Fruit fly (Drosophila melanogaster) whole organism, embryonic: ENCODE measurements around the gene nAChRalpha3.

ENCODE experiments used
- Bteb2 ChIP-seq: fragments of 200-800 bp; sonication (Bioruptor generic); optimal IDR thresholded peaks from 2 replicates; lab custom pipeline; 2016; ENCODE audit warnings: missing biosample characterization, missing genetic modification characterization
- CG1024 ChIP-seq: fragments of 200-800 bp; sonication (Bioruptor generic); IDR thresholded peaks from 2 replicates; pipeline ENCODE4 v1.3.6; 2022; ENCODE audit warnings: missing biosample characterization, missing genetic modification characterization
- CG10267 ChIP-seq: fragments of 200-800 bp; sonication (Bioruptor generic); optimal IDR thresholded peaks from 2 replicates; lab custom pipeline; 2018; ENCODE audit warnings: missing biosample characterization, mild to moderate bottlenecking, missing genetic modification characterization, moderate library complexity
- CG10274 ChIP-seq: fragments of 200-800 bp; sonication (Bioruptor generic); optimal IDR thresholded peaks from 3 replicates; lab custom pipeline; 2017; ENCODE audit warnings: missing biosample characterization, mild to moderate bottlenecking, missing genetic modification characterization
- CG10366 ChIP-seq: fragments of 200-800 bp; sonication (Bioruptor generic); IDR thresholded peaks from 2 replicates; pipeline ENCODE4 v1.3.6; 2022; ENCODE audit warnings: missing biosample characterization, missing genetic modification characterization
- CG10431 ChIP-seq: fragments of 200-800 bp; sonication (Bioruptor generic); optimal IDR thresholded peaks from 3 replicates; lab custom pipeline; 2018; ENCODE audit warnings: missing biosample characterization, mild to moderate bottlenecking, missing genetic modification characterization
- CG10654 ChIP-seq: fragments of 200-800 bp; sonication (Bioruptor generic); optimal IDR thresholded peaks from 2 replicates; lab custom pipeline; 2016; ENCODE audit warnings: missing biosample characterization, missing genetic modification characterization
- CG11093 ChIP-seq: fragments of 200-800 bp; sonication (Bioruptor generic); IDR thresholded peaks from 3 replicates; pipeline ENCODE4 v1.3.6; 2022; ENCODE audit warnings: missing biosample characterization, missing genetic modification characterization
- CG12104 ChIP-seq: fragments of 200-800 bp; sonication (Bioruptor generic); optimal IDR thresholded peaks from 3 replicates; lab custom pipeline; 2016; ENCODE audit warnings: missing biosample characterization, missing genetic modification characterization
- CG12219 ChIP-seq: fragments of 200-800 bp; sonication (Bioruptor generic); optimal IDR thresholded peaks from 3 replicates; lab custom pipeline; 2018; ENCODE audit warnings: missing biosample characterization, mild to moderate bottlenecking, missing genetic modification characterization
- CG13775 ChIP-seq: fragments of 200-800 bp; sonication (Bioruptor generic); optimal IDR thresholded peaks from 3 replicates; lab custom pipeline; 2017; ENCODE audit warnings: missing biosample characterization, mild to moderate bottlenecking, missing genetic modification characterization
- CG14050 ChIP-seq: fragments of 200-800 bp; sonication (Bioruptor generic); IDR thresholded peaks from 3 replicates; pipeline ENCODE4 v1.3.6; 2022; ENCODE audit warnings: missing biosample characterization, missing genetic modification characterization
- CG14860 ChIP-seq: fragments of 200-800 bp; sonication (Bioruptor generic); IDR thresholded peaks from 3 replicates; pipeline ENCODE4 v1.3.6; 2022; ENCODE audit warnings: missing biosample characterization, missing genetic modification characterization; ENCODE audit not compliant: partially characterized antibody
- CG15073 ChIP-seq: fragments of 200-800 bp; sonication (Bioruptor generic); optimal IDR thresholded peaks from 2 replicates; lab custom pipeline; 2016; ENCODE audit warnings: missing biosample characterization, missing genetic modification characterization
- CG1603 ChIP-seq: fragments of 200-800 bp; sonication (Bioruptor generic); optimal IDR thresholded peaks from 2 replicates; lab custom pipeline; 2019; ENCODE audit warnings: missing biosample characterization, mild to moderate bottlenecking, missing genetic modification characterization, moderate library complexity
- CG1647 ChIP-seq: fragments of 200-800 bp; sonication (Bioruptor generic); optimal IDR thresholded peaks from 3 replicates; lab custom pipeline; 2016; ENCODE audit warnings: missing biosample characterization, missing genetic modification characterization
- CG17361 ChIP-seq: fragments of 200-800 bp; sonication (Bioruptor generic); IDR thresholded peaks from 3 replicates; pipeline ENCODE4 v1.3.6; 2022; ENCODE audit warnings: missing biosample characterization, missing genetic modification characterization
- CG17385 ChIP-seq: fragments of 200-800 bp; sonication (Bioruptor generic); optimal IDR thresholded peaks from 3 replicates; lab custom pipeline; 2018; ENCODE audit warnings: missing biosample characterization, mild to moderate bottlenecking, missing genetic modification characterization
- CG18619 ChIP-seq: fragments of 200-800 bp; sonication (Bioruptor generic); optimal IDR thresholded peaks from 3 replicates; lab custom pipeline; 2017; ENCODE audit warnings: missing biosample characterization, mild to moderate bottlenecking, missing genetic modification characterization
- CG2120 ChIP-seq: fragments of 200-800 bp; sonication (Bioruptor generic); optimal IDR thresholded peaks from 3 replicates; lab custom pipeline; 2016; ENCODE audit warnings: missing biosample characterization, missing genetic modification characterization
- CG2889 ChIP-seq: fragments of 200-800 bp; sonication (Bioruptor generic); IDR thresholded peaks from 3 replicates; pipeline ENCODE4 v1.3.6; 2022; ENCODE audit warnings: missing biosample characterization, missing genetic modification characterization
- CG33213 ChIP-seq: fragments of 200-800 bp; sonication (Bioruptor generic); optimal IDR thresholded peaks from 3 replicates; lab custom pipeline; 2016; ENCODE audit warnings: missing biosample characterization, missing genetic modification characterization
- CG4617 ChIP-seq: fragments of 200-800 bp; sonication (Bioruptor generic); optimal IDR thresholded peaks from 3 replicates; lab custom pipeline; 2016; ENCODE audit warnings: missing biosample characterization, missing genetic modification characterization, borderline replicate concordance
- CG7839 ChIP-seq: fragments of 200-800 bp; sonication (Bioruptor generic); optimal IDR thresholded peaks from 3 replicates; lab custom pipeline; 2018; ENCODE audit warnings: missing biosample characterization, mild to moderate bottlenecking, missing genetic modification characterization, moderate library complexity
- CG7987 ChIP-seq: fragments of 200-800 bp; sonication (Bioruptor generic); optimal IDR thresholded peaks from 2 replicates; lab custom pipeline; 2018; ENCODE audit warnings: missing biosample characterization, mild to moderate bottlenecking, missing genetic modification characterization, moderate library complexity
- CG8388 ChIP-seq: fragments of 200-800 bp; sonication (Bioruptor generic); optimal IDR thresholded peaks from 2 replicates; lab custom pipeline; 2019; ENCODE audit warnings: missing biosample characterization, mild to moderate bottlenecking, missing genetic modification characterization, moderate library complexity
- CG8478 ChIP-seq: fragments of >200 bp; optimal IDR thresholded peaks from 2 replicates; lab custom pipeline; 2018
- CG9932 ChIP-seq: fragments of 200-800 bp; sonication (Bioruptor generic); IDR thresholded peaks from 2 replicates; pipeline ENCODE4 v1.3.6; 2022; ENCODE audit warnings: missing biosample characterization, missing genetic modification characterization
- Chrac-16 ChIP-seq: fragments of 200-800 bp; sonication (Bioruptor generic); optimal IDR thresholded peaks from 3 replicates; lab custom pipeline; 2016; ENCODE audit warnings: missing biosample characterization, missing genetic modification characterization
- Dll ChIP-seq: fragments of 200-800 bp; sonication (Bioruptor generic); IDR thresholded peaks from 4 replicates; pipeline ENCODE4 v1.3.6; 2022; ENCODE audit warnings: missing biosample characterization, missing genetic modification characterization; ENCODE audit not compliant: partially characterized antibody
- Gsc ChIP-seq: fragments of 200-800 bp; sonication (Bioruptor generic); IDR thresholded peaks from 2 replicates; pipeline ENCODE4 v1.3.6; 2022; ENCODE audit warnings: missing biosample characterization, missing genetic modification characterization
- HLH3B ChIP-seq: fragments of 200-800 bp; sonication (Bioruptor generic); IDR thresholded peaks from 2 replicates; pipeline ENCODE4 v1.3.6; 2022; ENCODE audit warnings: missing biosample characterization, missing genetic modification characterization
- Hmx ChIP-seq: fragments of 200-800 bp; sonication (Bioruptor generic); optimal IDR thresholded peaks from 2 replicates; lab custom pipeline; 2016; ENCODE audit warnings: missing biosample characterization, missing genetic modification characterization
- Meics ChIP-seq: fragments of 200-800 bp; sonication (Bioruptor generic); optimal IDR thresholded peaks from 2 replicates; lab custom pipeline; 2017; ENCODE audit warnings: missing biosample characterization, mild to moderate bottlenecking, missing genetic modification characterization
- Mrtf ChIP-seq: fragments of 200-800 bp; sonication (Bioruptor generic); IDR thresholded peaks from 3 replicates; pipeline ENCODE4 v1.3.6; 2022; ENCODE audit warnings: missing biosample characterization, missing genetic modification characterization
- Opbp ChIP-seq: fragments of 200-800 bp; sonication (Bioruptor generic); IDR thresholded peaks from 3 replicates; pipeline ENCODE4 v1.3.6; 2022; ENCODE audit warnings: missing biosample characterization, missing genetic modification characterization; ENCODE audit not compliant: partially characterized antibody
- Pdp1 ChIP-seq, 2 experiments: fragments of 200-800 bp; sonication (Bioruptor generic); optimal IDR thresholded peaks; 3 replicates each; lab custom pipeline; 2016; ENCODE audit warnings: missing biosample characterization in 2 of 2, missing genetic modification characterization in 2 of 2, mild to moderate bottlenecking in 1 of 2, moderate library complexity in 1 of 2
- YL-1 ChIP-seq: fragments of 200-800 bp; sonication (Bioruptor generic); optimal IDR thresholded peaks from 3 replicates; lab custom pipeline; 2017; ENCODE audit warnings: missing biosample characterization, mild to moderate bottlenecking, missing genetic modification characterization
- cad ChIP-seq: fragments of >200 bp; optimal IDR thresholded peaks from 2 replicates; lab custom pipeline; 2017; ENCODE audit warnings: missing biosample characterization, missing genetic modification characterization
- gfzf ChIP-seq: fragments of 200-800 bp; sonication (Bioruptor generic); optimal IDR thresholded peaks from 2 replicates; lab custom pipeline; 2016; ENCODE audit warnings: missing biosample characterization, mild to moderate bottlenecking, missing genetic modification characterization, moderate library complexity
- hkb ChIP-seq, 2 experiments: fragments of 200-800 bp in 1 of 2; fragments of >200 bp in 1 of 2; sonication (Bioruptor generic) in 1 of 2; IDR thresholded peaks in 1 of 2; optimal IDR thresholded peaks in 1 of 2; 2 replicates each; pipeline versions ENCODE4 v1.3.6 to Lab custom; 2017 to 2022; ENCODE audit warnings: missing biosample characterization in 1 of 2, missing genetic modification characterization in 1 of 2
- otp ChIP-seq: fragments of 200-800 bp; sonication (Bioruptor generic); IDR thresholded peaks from 3 replicates; pipeline ENCODE4, ENCODE4 v1.3.6; 2022; ENCODE audit warnings: missing biosample characterization, missing genetic modification characterization
- pho ChIP-seq: fragments of 200-800 bp; sonication (Bioruptor generic); optimal IDR thresholded peaks from 2 replicates; lab custom pipeline; 2016; ENCODE audit warnings: missing biosample characterization, missing genetic modification characterization
- pnt ChIP-seq: fragments of 200-800 bp; sonication (Bioruptor generic); optimal IDR thresholded peaks from 3 replicates; lab custom pipeline; 2016; ENCODE audit warnings: missing biosample characterization, missing genetic modification characterization
- row ChIP-seq: fragments of 200-800 bp; sonication (Bioruptor generic); IDR thresholded peaks from 3 replicates; pipeline ENCODE4 v1.3.6; 2022; ENCODE audit warnings: missing biosample characterization, missing genetic modification characterization
- slbo ChIP-seq: fragments of 200-800 bp; sonication (Bioruptor generic); IDR thresholded peaks from 2 replicates; pipeline ENCODE4 v1.3.6; 2022; ENCODE audit warnings: missing biosample characterization, missing genetic modification characterization
- sqz ChIP-seq: fragments of 200-800 bp; sonication (Bioruptor generic); optimal IDR thresholded peaks from 3 replicates; lab custom pipeline; 2018; ENCODE audit warnings: missing biosample characterization, mild to moderate bottlenecking, missing genetic modification characterization
- vfl ChIP-seq: fragments of 200-800 bp; sonication (Bioruptor generic); optimal IDR thresholded peaks from 2 replicates; lab custom pipeline; 2016; ENCODE audit warnings: missing biosample characterization, missing genetic modification characterization
- wor ChIP-seq: fragments of 200-800 bp; sonication (Bioruptor generic); IDR thresholded peaks from 2 replicates; pipeline ENCODE4 v1.3.6; 2022; ENCODE audit warnings: missing biosample characterization, missing genetic modification characterization
- z ChIP-seq: fragments of 200-800 bp; sonication (Bioruptor generic); IDR thresholded peaks from 3 replicates; pipeline ENCODE4 v1.3.6; 2022; ENCODE audit warnings: missing biosample characterization, missing genetic modification characterization
- zen2 ChIP-seq: fragments of 200-800 bp; sonication (Bioruptor generic); IDR thresholded peaks from 3 replicates; pipeline ENCODE4 v1.3.6; 2022; ENCODE audit warnings: missing biosample characterization, missing genetic modification characterization; ENCODE audit not compliant: partially characterized antibody

The nAChRalpha3 gene

DNA sequence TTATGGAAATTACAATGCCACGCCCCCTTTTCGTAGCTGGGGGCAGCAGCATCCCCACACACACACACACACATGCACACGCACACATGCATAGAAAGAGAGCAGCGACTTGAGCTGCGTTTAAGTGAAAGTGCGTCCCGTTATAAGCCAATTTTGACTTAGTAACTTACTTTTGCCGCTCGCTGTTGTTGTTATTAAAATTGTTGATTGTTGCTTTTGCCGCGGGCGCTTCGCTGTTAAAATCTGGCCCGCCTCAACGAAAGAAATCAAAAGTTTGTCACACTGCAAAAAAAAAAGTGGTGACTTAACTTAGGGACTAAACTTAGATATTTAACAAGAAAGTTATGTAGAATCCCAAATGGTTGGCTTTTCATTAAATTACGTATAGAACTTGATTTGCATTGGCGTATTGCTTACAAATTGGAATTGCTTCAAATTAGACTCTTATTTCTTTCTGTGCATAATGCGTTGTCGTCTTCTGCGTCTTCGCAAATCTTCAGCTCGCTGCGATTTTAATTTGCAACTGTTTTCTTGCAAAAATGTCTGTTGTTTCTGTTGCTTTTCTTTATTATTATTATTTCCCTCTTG, 112.1 kb downstream of the nAChRalpha3 start (continued):
- no peak for TF ChIP-seq CG7987
- no peak for TF ChIP-seq pho (GFP tag; lab: Kevin White, UChicago)
- TF ChIP-seq CG10654 = no peak
- TF ChIP-seq z (GFP tag; lab: Robert Waterston, UW) = no peak
- no peak for TF ChIP-seq otp
- peak; percentile 31; the same call in 1 of the 3 replicates for TF ChIP-seq row
- no peak for TF ChIP-seq gfzf (GFP tag; lab: Kevin White, UChicago)
- TF ChIP-seq hkb (optimal IDR thresholded peaks at IDR 0.05; lab: Kevin White, UChicago) = no peak
- TF ChIP-seq hkb (GFP tag; IDR thresholded peaks at IDR 0.05; lab: Robert Waterston, UW) = peak; percentile 42; the same call in 1 of the 2 replicates
- TF ChIP-seq CG8478 (lab: Kevin White, UChicago) = no peak
- TF ChIP-seq CG14050 (GFP tag; lab: Robert Waterston, UW) = no peak
- TF ChIP-seq Gsc (GFP tag; lab: Robert Waterston, UW) = no peak
- TF ChIP-seq Pdp1 (GFP tag; optimal IDR thresholded peaks at IDR 0.05; lab: Kevin White, UChicago) = no peak
- no peak for TF ChIP-seq CG2889
- peak; percentile 4 for TF ChIP-seq CG7839 (tag; lab: Kevin White, UChicago)
- no peak for TF ChIP-seq vfl (GFP tag; lab: Kevin White, UChicago)
- TF ChIP-seq CG4617 (GFP tag; lab: Kevin White, UChicago) = no peak
- TF ChIP-seq CG10267 (tag; lab: Kevin White, UChicago) = no peak
- no peak for TF ChIP-seq Mrtf
- TF ChIP-seq CG10431 (GFP tag; lab: Kevin White, UChicago) = no peak
- TF ChIP-seq CG17385 (GFP tag; lab: Kevin White, UChicago) = no peak
- TF ChIP-seq CG10274 (GFP tag; lab: Kevin White, UChicago) = no peak
- TF ChIP-seq CG1603 = peak; percentile 14
- TF ChIP-seq zen2 (GFP tag; lab: Robert Waterston, UW) = no peak
- no peak for TF ChIP-seq Dll (GFP tag; lab: Robert Waterston, UW)
- no peak for TF ChIP-seq YL-1 (GFP tag; lab: Kevin White, UChicago)
- no peak for TF ChIP-seq CG33213
- TF ChIP-seq CG12219 (GFP tag; lab: Kevin White, UChicago) = no peak
- TF ChIP-seq CG15073 (GFP tag; lab: Kevin White, UChicago) = no peak
- peak; percentile 41; the same call in 1 of the 2 replicates for TF ChIP-seq slbo (GFP tag; lab: Robert Waterston, UW)
- TF ChIP-seq cad = no peak
- TF ChIP-seq CG17361 (GFP tag; lab: Robert Waterston, UW) = 0 out of 3 replicates have a peak, but pooled peaks have one; percentile 14
- TF ChIP-seq CG1024 (GFP tag; lab: Robert Waterston, UW) = no peak
- peak; percentile 23 for TF ChIP-seq CG8388 (GFP tag; lab: Kevin White, UChicago)
- no peak for TF ChIP-seq CG11093
- TF ChIP-seq CG18619 (GFP tag; lab: Kevin White, UChicago) = no peak
- no peak for TF ChIP-seq wor (GFP tag; lab: Robert Waterston, UW)
- TF ChIP-seq CG12104 (GFP tag; lab: Kevin White, UChicago) = no peak
- TF ChIP-seq CG2120 (GFP tag; lab: Kevin White, UChicago) = no peak
- no peak for TF ChIP-seq Bteb2
- TF ChIP-seq CG14860 (GFP tag; lab: Robert Waterston, UW) = no peak
- no peak for TF ChIP-seq Opbp (GFP tag; lab: Robert Waterston, UW)
- TF ChIP-seq CG1647 (GFP tag; lab: Kevin White, UChicago) = no peak
- TF ChIP-seq sqz = no peak
- peak; percentile 27; the same call in 1 of the 2 replicates for TF ChIP-seq CG10366
- peak; percentile 41; the same call in 1 of the 2 replicates for TF ChIP-seq HLH3B (GFP tag; lab: Robert Waterston, UW)
- TF ChIP-seq Meics (GFP tag; lab: Kevin White, UChicago) = no peak
- no peak for TF ChIP-seq pnt
- TF ChIP-seq Chrac-16 (GFP tag; lab: Kevin White, UChicago) = no peak
- TF ChIP-seq CG9932 = no peak
- no peak for TF ChIP-seq Hmx
- no peak for TF ChIP-seq CG13775
